Worm (Caenorhabditis elegans) whole organism, early embryonic: ENCODE results near the gene ippk-1.

Experiments used
- aly-1 ChIP-seq: sonication (generic microtip); optimal IDR thresholded peaks from 2 replicates; lab custom pipeline; 2016; ENCODE audit warnings: missing genetic modification characterization, missing compliant biosample characterization
- ama-1 ChIP-seq: fragments of 150-350 bp; optimal IDR thresholded peaks from 2 replicates; lab custom pipeline; 2014
- tbx-37 ChIP-seq: fragments of 200-800 bp; sonication (Bioruptor generic); conservative IDR thresholded peaks from 2 replicates; pipeline ENCODE4 v1.3.6; 2022; ENCODE audit warnings: missing genetic modification reagents, missing genetic modification characterization, missing compliant biosample characterization
- tra-4 ChIP-seq: sonication (generic microtip); optimal IDR thresholded peaks from 2 replicates; lab custom pipeline; 2017; ENCODE audit warnings: missing genetic modification characterization, missing compliant biosample characterization

DNA sequence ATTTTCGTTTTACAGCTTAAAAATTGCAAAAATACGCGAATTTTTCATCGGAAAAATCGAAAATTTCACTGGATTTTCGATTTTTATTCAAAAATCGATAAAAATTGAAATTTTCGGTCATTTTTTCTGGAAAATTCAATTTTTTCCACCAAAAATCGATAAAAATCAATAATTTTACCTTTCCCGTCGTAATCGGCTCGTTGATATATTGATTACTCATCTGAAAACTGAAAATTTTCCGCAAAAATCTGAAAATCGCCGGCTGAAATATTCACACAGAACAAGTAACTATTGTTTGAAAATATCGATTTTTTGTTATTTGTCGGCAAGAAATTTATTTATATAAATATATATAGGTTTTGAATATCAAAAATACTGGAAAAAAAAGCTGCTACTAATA is 6.2 kb upstream of the ippk-1 start, which contains the start of gene cyn-16:
- TF ChIP-seq tbx-37 (GFP tag; lab: Robert Waterston, UW) = no peak
- no peak for TF ChIP-seq tra-4 (tag; lab: Kevin White, UChicago)
- TF ChIP-seq ama-1 = no peak
- TF ChIP-seq aly-1 (tag; lab: Kevin White, UChicago) = no peak
